Worm (Caenorhabditis elegans) whole organism, young adult: ENCODE measurements around the gene F20D6.5.

Experiments used
- B0035.1 ChIP-seq: sonication (generic microtip); optimal IDR thresholded peaks from 2 replicates; lab custom pipeline; 2016; ENCODE audit warnings: missing genetic modification characterization, mild to moderate bottlenecking, missing compliant biosample characterization, missing genotype, missing genetic modification reagents
- C06A6.2 ChIP-seq: fragments of 200-800 bp; sonication (Bioruptor generic); conservative IDR thresholded peaks from 2 replicates; pipeline ENCODE4 v1.3.6; 2022; ENCODE audit warnings: missing genetic modification characterization, missing compliant biosample characterization
- C17E4.6 ChIP-seq: fragments of 200-800 bp; sonication (Bioruptor generic); IDR thresholded peaks from 2 replicates; pipeline ENCODE4 v1.3.6; 2022; ENCODE audit warnings: missing genetic modification reagents, missing genetic modification characterization, missing compliant biosample characterization
- F10E7.11 ChIP-seq: sonication (generic microtip); optimal IDR thresholded peaks from 2 replicates; lab custom pipeline; 2017; ENCODE audit warnings: mild to moderate bottlenecking, missing genetic modification characterization, moderate library complexity, missing compliant biosample characterization
- F33H1.4 ChIP-seq: fragments of 200-800 bp; sonication (Bioruptor generic); IDR thresholded peaks from 2 replicates; pipeline ENCODE4 v1.3.6; 2022; ENCODE audit warnings: missing genetic modification reagents, missing genetic modification characterization, missing compliant biosample characterization
- F52B5.7 ChIP-seq: sonication (generic microtip); optimal IDR thresholded peaks from 2 replicates; lab custom pipeline; 2016; ENCODE audit warnings: mild to moderate bottlenecking, missing genetic modification characterization, missing compliant biosample characterization
- K11D2.4 ChIP-seq: fragments of 200-800 bp; sonication (Bioruptor generic); IDR thresholded peaks from 2 replicates; pipeline ENCODE4 v1.3.6; 2022; ENCODE audit warnings: missing genetic modification reagents, missing genetic modification characterization, missing compliant biosample characterization
- Y79H2A.3 ChIP-seq: fragments of 200-800 bp; sonication (Bioruptor generic); conservative IDR thresholded peaks from 2 replicates; pipeline ENCODE4 v1.3.6; 2022; ENCODE audit warnings: missing genetic modification reagents, missing genetic modification characterization, missing compliant biosample characterization
- ZK185.1 ChIP-seq: sonication (generic microtip); optimal IDR thresholded peaks from 2 replicates; lab custom pipeline; 2016; ENCODE audit warnings: mild to moderate bottlenecking, missing genetic modification characterization, missing compliant biosample characterization; ENCODE audit not compliant: poor library complexity, severe bottlenecking
- akir-1 ChIP-seq: fragments of 200-800 bp; sonication (Bioruptor generic); optimal IDR thresholded peaks from 2 replicates; lab custom pipeline; 2018; ENCODE audit warnings: mild to moderate bottlenecking, missing genetic modification characterization, moderate library complexity, missing compliant biosample characterization
- ama-1 ChIP-seq, 3 experiments: fragments of 150-350 bp in 1 of 3; sonication (generic microtip) in 2 of 3; optimal IDR thresholded peaks; 2 replicates each; lab custom pipeline; 2014 to 2018; ENCODE audit warnings: missing biosample characterization in 2 of 3, missing genetic modification characterization in 2 of 3, missing genetic modification reagents in 2 of 3
- atf-7 ChIP-seq: sonication (generic microtip); optimal IDR thresholded peaks from 2 replicates; lab custom pipeline; 2017; ENCODE audit warnings: mild to moderate bottlenecking, missing genetic modification characterization, missing compliant biosample characterization
- athp-1 ChIP-seq: sonication (generic microtip); optimal IDR thresholded peaks from 2 replicates; lab custom pipeline; 2017; ENCODE audit warnings: mild to moderate bottlenecking, missing genetic modification characterization, missing compliant biosample characterization
- attf-3 ChIP-seq: fragments of 200-800 bp; sonication (Bioruptor generic); conservative IDR thresholded peaks from 2 replicates; pipeline ENCODE4 v1.3.6; 2022; ENCODE audit warnings: missing genetic modification reagents, missing genetic modification characterization, missing compliant biosample characterization
- ccch-3 ChIP-seq: fragments of 200-800 bp; sonication (Bioruptor generic); optimal IDR thresholded peaks from 2 replicates; lab custom pipeline; 2018; ENCODE audit warnings: mild to moderate bottlenecking, missing genetic modification characterization, missing compliant biosample characterization
- cebp-2 ChIP-seq: fragments of 200-800 bp; sonication (Bioruptor generic); IDR thresholded peaks from 2 replicates; pipeline ENCODE4 v1.3.6; 2022; ENCODE audit warnings: missing genetic modification characterization, missing compliant biosample characterization
- ceh-40 ChIP-seq: fragments of 200-800 bp; sonication (Bioruptor generic); IDR thresholded peaks from 2 replicates; pipeline ENCODE4 v1.3.6; 2022; ENCODE audit warnings: missing genetic modification characterization, missing compliant biosample characterization
- die-1 ChIP-seq: sonication (generic microtip); optimal IDR thresholded peaks from 2 replicates; lab custom pipeline; 2016; ENCODE audit warnings: missing genotype, mild to moderate bottlenecking, missing genetic modification characterization, missing compliant biosample characterization
- dpff-1 ChIP-seq: sonication (generic microtip); optimal IDR thresholded peaks from 2 replicates; lab custom pipeline; 2017; ENCODE audit warnings: mild to moderate bottlenecking, missing genetic modification characterization, missing compliant biosample characterization
- egl-44 ChIP-seq: fragments of 200-800 bp; sonication (Bioruptor generic); IDR thresholded peaks from 2 replicates; pipeline ENCODE4 v1.3.6; 2022; ENCODE audit warnings: missing genetic modification reagents, missing genetic modification characterization, missing compliant biosample characterization
- ekl-4 ChIP-seq: fragments of 200-800 bp; sonication (Bioruptor generic); IDR thresholded peaks from 2 replicates; pipeline ENCODE4 v1.3.6; 2022; ENCODE audit warnings: missing genetic modification reagents, missing genetic modification characterization, missing compliant biosample characterization
- fkh-3 ChIP-seq: sonication (generic microtip); optimal IDR thresholded peaks from 2 replicates; lab custom pipeline; 2016; ENCODE audit warnings: mild to moderate bottlenecking, missing genetic modification characterization, missing compliant biosample characterization
- hlh-12 ChIP-seq: sonication (generic microtip); optimal IDR thresholded peaks from 2 replicates; lab custom pipeline; 2016; ENCODE audit warnings: missing genetic modification characterization, missing compliant biosample characterization
- hmg-1.2 ChIP-seq: fragments of 200-800 bp; sonication (Bioruptor generic); IDR thresholded peaks from 2 replicates; pipeline ENCODE4 v1.3.6; 2022; ENCODE audit warnings: missing genetic modification reagents, missing genetic modification characterization, missing compliant biosample characterization
- hmg-20 ChIP-seq: fragments of 200-800 bp; sonication (Bioruptor generic); IDR thresholded peaks from 2 replicates; pipeline ENCODE4 v1.3.6; 2022; ENCODE audit warnings: missing genetic modification reagents, missing genetic modification characterization, missing compliant biosample characterization
- hsf-1 ChIP-seq: fragments of 200-800 bp; sonication (Bioruptor generic); IDR thresholded peaks from 2 replicates; pipeline ENCODE4 v1.3.6; 2022; ENCODE audit warnings: missing genetic modification reagents, missing genetic modification characterization, missing compliant biosample characterization
- lin-26 ChIP-seq: fragments of 200-800 bp; sonication (Bioruptor generic); IDR thresholded peaks from 2 replicates; pipeline ENCODE4 v1.3.6; 2022; ENCODE audit warnings: missing genetic modification reagents, missing genetic modification characterization, missing compliant biosample characterization
- lin-54 ChIP-seq: fragments of 200-800 bp; sonication (Bioruptor generic); optimal IDR thresholded peaks from 2 replicates; lab custom pipeline; 2018; ENCODE audit warnings: mild to moderate bottlenecking, missing genetic modification characterization, missing compliant biosample characterization
- lir-1 ChIP-seq: fragments of 200-800 bp; sonication (Bioruptor generic); conservative IDR thresholded peaks from 2 replicates; pipeline ENCODE4 v1.3.6; 2022; ENCODE audit warnings: missing genetic modification reagents, missing genetic modification characterization, missing compliant biosample characterization
- lsl-1 ChIP-seq: fragments of 200-800 bp; sonication (Bioruptor generic); optimal IDR thresholded peaks from 2 replicates; lab custom pipeline; 2018; ENCODE audit warnings: mild to moderate bottlenecking, missing genetic modification characterization, moderate library complexity, missing compliant biosample characterization
- madf-3 ChIP-seq: fragments of 200-800 bp; sonication (Bioruptor generic); IDR thresholded peaks from 2 replicates; pipeline ENCODE4 v1.3.6; 2022; ENCODE audit warnings: missing genetic modification reagents, missing genetic modification characterization, missing compliant biosample characterization
- madf-8 ChIP-seq: fragments of 200-800 bp; sonication (Bioruptor generic); conservative IDR thresholded peaks from 2 replicates; pipeline ENCODE4 v1.3.6; 2022; ENCODE audit warnings: missing genetic modification reagents, missing genetic modification characterization, missing compliant biosample characterization
- mxl-1 ChIP-seq: sonication (generic microtip); optimal IDR thresholded peaks from 2 replicates; lab custom pipeline; 2016; ENCODE audit warnings: missing genetic modification characterization, missing compliant biosample characterization
- nfya-1 ChIP-seq: sonication (generic microtip); optimal IDR thresholded peaks from 2 replicates; lab custom pipeline; 2017; ENCODE audit warnings: antibody characterized with exemption, missing compliant biosample characterization, missing genetic modification characterization, borderline replicate concordance; ENCODE audit not compliant: insufficient read depth
- nhr-120 ChIP-seq: fragments of 200-800 bp; sonication (Bioruptor generic); IDR thresholded peaks from 2 replicates; pipeline ENCODE4 v1.3.6; 2022; ENCODE audit warnings: missing genetic modification characterization, missing compliant biosample characterization
- nhr-90 ChIP-seq: sonication (generic microtip); optimal IDR thresholded peaks from 2 replicates; lab custom pipeline; 2016; ENCODE audit warnings: missing genotype, mild to moderate bottlenecking, missing genetic modification characterization, missing compliant biosample characterization
- pbrm-1 ChIP-seq: fragments of 200-800 bp; sonication (Bioruptor generic); IDR thresholded peaks from 2 replicates; pipeline ENCODE4 v1.3.6; 2022; ENCODE audit warnings: missing genetic modification reagents, missing genetic modification characterization, missing compliant biosample characterization
- rec-8 ChIP-seq, 2 experiments: sonication (generic microtip); optimal IDR thresholded peaks; 2 replicates each; lab custom pipeline; 2016; ENCODE audit warnings: mild to moderate bottlenecking in 2 of 2, missing genetic modification characterization in 2 of 2, missing genetic modification reagents in 2 of 2, missing genotype in 2 of 2, missing biosample characterization in 1 of 2, missing compliant biosample characterization in 1 of 2, moderate library complexity in 1 of 2
- repo-1 ChIP-seq: sonication (generic microtip); optimal IDR thresholded peaks from 2 replicates; lab custom pipeline; 2017; ENCODE audit warnings: mild to moderate bottlenecking, missing genetic modification characterization, missing compliant biosample characterization
- sdz-38 ChIP-seq: sonication (generic microtip); optimal IDR thresholded peaks from 2 replicates; lab custom pipeline; 2016; ENCODE audit warnings: missing genotype, missing genetic modification characterization, missing compliant biosample characterization
- sea-2 ChIP-seq: fragments of 200-800 bp; sonication (Bioruptor generic); IDR thresholded peaks from 2 replicates; pipeline ENCODE4 v1.3.6; 2022; ENCODE audit warnings: missing genetic modification characterization, missing compliant biosample characterization
- snpc-3.4 ChIP-seq: sonication (generic microtip); optimal IDR thresholded peaks from 2 replicates; lab custom pipeline; 2017; ENCODE audit warnings: missing genetic modification characterization, mild to moderate bottlenecking, missing compliant biosample characterization, antibody characterized with exemption, moderate library complexity, missing genotype, missing genetic modification reagents
- snpc-4 ChIP-seq, 5 experiments: fragments of 150-350 bp in 1 of 5; sonication (generic microtip) in 4 of 5; optimal IDR thresholded peaks; 2 replicates each; lab custom pipeline; 2014 to 2018; ENCODE audit warnings: missing genetic modification characterization in 5 of 5, missing biosample characterization in 3 of 5, antibody characterized with exemption in 2 of 5, mild to moderate bottlenecking in 2 of 5, missing compliant biosample characterization in 2 of 5, missing genotype in 2 of 5, moderate library complexity in 2 of 5, missing genetic modification reagents in 1 of 5
- xnd-1 ChIP-seq: sonication (generic microtip); optimal IDR thresholded peaks from 2 replicates; lab custom pipeline; 2016; ENCODE audit warnings: missing genotype, missing genetic modification reagents, missing genetic modification characterization, missing compliant biosample characterization
- ztf-18 ChIP-seq: sonication (generic microtip); optimal IDR thresholded peaks from 2 replicates; lab custom pipeline; 2016; ENCODE audit warnings: missing genotype, mild to moderate bottlenecking, missing genetic modification characterization, missing compliant biosample characterization
- ztf-28 ChIP-seq: fragments of 200-800 bp; sonication (Bioruptor generic); IDR thresholded peaks from 2 replicates; pipeline ENCODE4 v1.3.6; 2022; ENCODE audit warnings: missing genetic modification reagents, missing genetic modification characterization, missing compliant biosample characterization
- ztf-6 ChIP-seq: fragments of 200-800 bp; sonication (Bioruptor generic); IDR thresholded peaks from 2 replicates; pipeline ENCODE4 v1.3.6; 2022; ENCODE audit warnings: missing genetic modification reagents, missing genetic modification characterization, missing compliant biosample characterization

The F20D6.5 gene

DNA sequence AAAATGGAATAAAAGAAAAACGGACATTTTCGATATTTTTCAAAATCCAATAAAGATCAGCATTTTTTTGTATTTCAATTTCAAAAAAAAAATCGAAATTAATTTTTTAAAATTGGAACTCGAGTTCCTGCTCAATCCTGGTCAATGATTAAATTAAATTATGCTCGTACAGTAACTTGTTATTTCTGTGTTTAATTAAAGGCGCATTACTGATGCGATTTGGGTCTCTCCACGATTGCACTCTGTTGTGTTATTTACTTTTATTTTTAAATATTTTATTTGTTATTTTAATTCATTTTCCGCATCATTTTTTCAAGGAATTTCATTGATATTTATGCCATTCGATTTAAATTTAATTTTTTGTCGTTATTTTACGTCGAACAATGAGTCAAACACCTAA, 16.5 kb downstream of the F20D6.5 start:
- TF ChIP-seq repo-1 (no peak), rec-8 (tag; optimal IDR thresholded peaks at IDR 0.05; lab: Kevin White, UChicago) (no peak), nfya-1 (tag; lab: Kevin White, UChicago) (no peak), ztf-18 (tag; lab: Kevin White, UChicago) (no peak), lin-54 (GFP tag; lab: Kevin White, UChicago) (no peak), snpc-3.4 (tag; lab: Kevin White, UChicago) (no peak), ztf-6 (no peak), madf-8 (GFP tag; lab: Robert Waterston, UW) (peak; percentile 43; the same call in 1 of the 2 replicates), fkh-3 (tag; lab: Kevin White, UChicago) (no peak), cebp-2 (GFP tag; lab: Robert Waterston, UW) (no peak), F52B5.7 (tag; lab: Kevin White, UChicago) (no peak), K11D2.4 (GFP tag; lab: Robert Waterston, UW) (no peak), dpff-1 (tag; lab: Kevin White, UChicago) (no peak), Y79H2A.3 (GFP tag; lab: Robert Waterston, UW) (no peak), xnd-1 (tag; lab: Kevin White, UChicago) (peak; percentile 1), lsl-1 (GFP tag; lab: Kevin White, UChicago) (peak; percentile 83), B0035.1 (tag; lab: Kevin White, UChicago) (no peak), F33H1.4 (peak; percentile 79), nhr-90 (tag; lab: Kevin White, UChicago) (no peak), madf-3 (GFP tag; lab: Robert Waterston, UW) (no peak), ekl-4 (GFP tag; lab: Robert Waterston, UW) (no peak), atf-7 (tag; lab: Kevin White, UChicago) (no peak), hlh-12 (tag; lab: Kevin White, UChicago) (no peak), ccch-3 (GFP tag; lab: Kevin White, UChicago) (no peak), egl-44 (GFP tag; lab: Robert Waterston, UW) (no peak), hsf-1 (0 out of 2 replicates have a peak, but pooled peaks have one; percentile 25), nhr-120 (GFP tag; lab: Robert Waterston, UW) (no peak), C17E4.6 (GFP tag; lab: Robert Waterston, UW) (no peak), mxl-1 (tag; lab: Kevin White, UChicago) (no peak), sdz-38 (tag; lab: Kevin White, UChicago) (no peak), sea-2 (GFP tag; lab: Robert Waterston, UW) (no peak), die-1 (tag; lab: Kevin White, UChicago) (no peak), F10E7.11 (tag; lab: Kevin White, UChicago) (no peak), lir-1 (GFP tag; lab: Robert Waterston, UW) (no peak)

DNA sequence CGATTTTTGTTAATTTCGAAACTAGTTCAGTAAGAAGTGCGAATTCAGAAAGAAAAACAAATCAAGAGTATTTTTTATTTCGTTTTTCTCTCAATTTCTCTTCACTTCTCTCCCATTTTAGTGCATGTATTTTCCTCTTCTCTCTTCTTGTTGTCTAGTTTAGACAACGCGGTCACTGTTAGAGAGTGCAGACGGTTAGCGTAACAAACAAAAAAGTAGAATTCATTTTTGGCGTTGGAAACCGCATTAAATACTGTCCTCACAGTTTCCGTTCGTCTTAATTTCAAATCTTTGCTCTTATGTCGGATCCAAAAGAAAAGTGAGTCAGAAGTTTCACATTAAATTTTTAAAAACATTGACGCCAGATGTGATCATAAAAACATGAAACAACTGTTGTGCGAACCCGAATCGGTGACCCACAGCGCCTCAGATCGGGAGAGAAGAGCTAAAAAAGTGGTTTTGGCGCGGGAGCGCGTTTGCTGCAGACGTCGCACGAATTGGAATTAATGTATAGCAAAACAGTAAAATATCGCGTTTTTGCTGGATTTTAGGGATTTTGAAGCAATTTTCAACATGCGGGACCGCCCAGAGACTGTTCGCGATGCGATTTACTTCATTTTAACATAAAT, 17.3 kb downstream of the F20D6.5 start, which contains the start of gene srp-7:
srp-7 (plus strand) TSS at position 213 of the 629 bp plus-strand sequence.
- TF ChIP-seq hmg-1.2 (GFP tag; lab: Robert Waterston, UW): peak; percentile 70; the same call in 1 of the 2 replicates
- TF ChIP-seq ztf-28 (GFP tag; lab: Robert Waterston, UW): no peak
- TF ChIP-seq lin-26 (GFP tag; lab: Robert Waterston, UW): peak; percentile 55; the same call in 1 of the 2 replicates
- no peak for TF ChIP-seq ama-1 (optimal IDR thresholded peaks at IDR 0.05; lab: Kevin White, UChicago)
- TF ChIP-seq ama-1 (GFP tag; optimal IDR thresholded peaks at IDR 0.05; lab: Kevin White, UChicago): no peak
- TF ChIP-seq C06A6.2 (GFP tag; lab: Robert Waterston, UW): 0 out of 2 replicates have a peak, but pooled peaks have one; percentile 20
- TF ChIP-seq snpc-4 (GFP tag; optimal IDR thresholded peaks at IDR 0.05; lab: Kevin White, UChicago): no peak
- no peak for TF ChIP-seq snpc-4 (tag; optimal IDR thresholded peaks at IDR 0.05; lab: Kevin White, UChicago)
- no peak for TF ChIP-seq pbrm-1 (GFP tag; lab: Robert Waterston, UW)
- TF ChIP-seq ZK185.1 (tag; lab: Kevin White, UChicago): no peak
- TF ChIP-seq athp-1 (tag; lab: Kevin White, UChicago): no peak
- no peak for TF ChIP-seq fkh-3 (tag; lab: Kevin White, UChicago)
- no peak for TF ChIP-seq snpc-3.4 (tag; lab: Kevin White, UChicago)
- TF ChIP-seq ceh-40 (GFP tag; lab: Robert Waterston, UW): no peak
- peak; percentile 60 for TF ChIP-seq attf-3 (GFP tag; lab: Robert Waterston, UW)
- no peak for TF ChIP-seq hmg-20
- no peak for TF ChIP-seq akir-1 (GFP tag; lab: Kevin White, UChicago)
- TF ChIP-seq atf-7 (tag; lab: Kevin White, UChicago): no peak
- no peak for TF ChIP-seq nhr-120 (GFP tag; lab: Robert Waterston, UW)
